Worm (Caenorhabditis elegans) whole organism, mixed stage, embryonic: ENCODE results near the gene skr-6.

Source experiments
- M03D4.4 ChIP-seq: sonication (generic microtip); optimal IDR thresholded peaks from 2 replicates; lab custom pipeline; 2017; ENCODE audit warnings: mild to moderate bottlenecking, missing genetic modification characterization, missing compliant biosample characterization
- bed-3 ChIP-seq: fragments of 200-800 bp; sonication (Bioruptor generic); optimal IDR thresholded peaks from 3 replicates; lab custom pipeline; 2018; ENCODE audit warnings: mild to moderate bottlenecking, missing genetic modification characterization, moderate library complexity, missing compliant biosample characterization
- blmp-1 ChIP-seq: fragments of 150-350 bp; optimal IDR thresholded peaks from 2 replicates; lab custom pipeline; 2014; ENCODE audit warnings: missing biosample characterization, missing genetic modification characterization
- ceh-39 ChIP-seq: fragments of 150-350 bp; optimal IDR thresholded peaks from 2 replicates; lab custom pipeline; 2014; ENCODE audit warnings: missing biosample characterization, missing genetic modification characterization
- ceh-43 ChIP-seq: fragments of 200-800 bp; sonication (Bioruptor generic); optimal IDR thresholded peaks from 2 replicates; lab custom pipeline; 2018; ENCODE audit warnings: mild to moderate bottlenecking, missing genetic modification characterization, moderate library complexity, missing compliant biosample characterization
- ceh-83 ChIP-seq: fragments of 200-800 bp; sonication (Bioruptor generic); optimal IDR thresholded peaks from 2 replicates; lab custom pipeline; 2018; ENCODE audit warnings: mild to moderate bottlenecking, missing genetic modification characterization, missing compliant biosample characterization
- cnd-1 ChIP-seq: fragments of 200-800 bp; sonication (Bioruptor generic); optimal IDR thresholded peaks from 2 replicates; lab custom pipeline; 2018; ENCODE audit warnings: mild to moderate bottlenecking, missing genetic modification characterization, missing compliant biosample characterization
- elt-1 ChIP-seq: sonication (generic microtip); optimal IDR thresholded peaks from 2 replicates; lab custom pipeline; 2017; ENCODE audit warnings: missing genetic modification characterization, mild to moderate bottlenecking, missing compliant biosample characterization, antibody characterized with exemption, moderate library complexity, borderline replicate concordance; ENCODE audit not compliant: insufficient read depth
- elt-3 ChIP-seq: fragments of 150-350 bp; optimal IDR thresholded peaks from 2 replicates; lab custom pipeline; 2014; ENCODE audit warnings: missing biosample characterization, missing genetic modification characterization
- flh-1 ChIP-seq: fragments of 200-800 bp; sonication (Bioruptor generic); optimal IDR thresholded peaks from 2 replicates; lab custom pipeline; 2018; ENCODE audit warnings: mild to moderate bottlenecking, missing genetic modification characterization, moderate library complexity, missing compliant biosample characterization
- ham-2 ChIP-seq: fragments of 200-800 bp; sonication (Bioruptor generic); optimal IDR thresholded peaks from 2 replicates; lab custom pipeline; 2018; ENCODE audit warnings: mild to moderate bottlenecking, missing genetic modification characterization, missing compliant biosample characterization
- hlh-1 ChIP-seq: fragments of 150-350 bp; optimal IDR thresholded peaks from 2 replicates; lab custom pipeline; 2014; ENCODE audit warnings: missing biosample characterization, missing genetic modification reagents, missing genetic modification characterization
- lin-13 ChIP-seq: fragments of 150-350 bp; optimal IDR thresholded peaks from 2 replicates; lab custom pipeline; 2014; ENCODE audit warnings: missing biosample characterization, missing genetic modification characterization
- lin-32 ChIP-seq: fragments of 200-800 bp; sonication (Bioruptor generic); optimal IDR thresholded peaks from 2 replicates; lab custom pipeline; 2018; ENCODE audit warnings: mild to moderate bottlenecking, missing genetic modification characterization, missing compliant biosample characterization
- lsy-2 ChIP-seq: fragments of 150-350 bp; optimal IDR thresholded peaks from 2 replicates; lab custom pipeline; 2014; ENCODE audit warnings: missing biosample characterization, missing genetic modification characterization
- mab-5 ChIP-seq: fragments of 150-350 bp; optimal IDR thresholded peaks from 2 replicates; lab custom pipeline; 2014; ENCODE audit warnings: missing biosample characterization, missing genetic modification characterization
- mep-1 ChIP-seq: fragments of 150-350 bp; optimal IDR thresholded peaks from 2 replicates; lab custom pipeline; 2017; ENCODE audit warnings: missing biosample characterization, missing genetic modification reagents, missing genetic modification characterization, inconsistent platforms
- mls-2 ChIP-seq: sonication (generic microtip); optimal IDR thresholded peaks from 2 replicates; lab custom pipeline; 2016; ENCODE audit warnings: mild to moderate bottlenecking, missing genetic modification characterization, moderate library complexity, missing compliant biosample characterization
- nhr-12 ChIP-seq: fragments of 150-350 bp; optimal IDR thresholded peaks from 2 replicates; lab custom pipeline; 2014; ENCODE audit warnings: missing biosample characterization, missing genetic modification characterization
- nhr-2 ChIP-seq: fragments of 150-350 bp; optimal IDR thresholded peaks from 2 replicates; lab custom pipeline; 2014; ENCODE audit warnings: missing biosample characterization, missing genetic modification characterization
- nhr-28 ChIP-seq: fragments of 150-350 bp; optimal IDR thresholded peaks from 2 replicates; lab custom pipeline; 2014; ENCODE audit warnings: missing biosample characterization, missing genetic modification characterization
- nhr-76 ChIP-seq: sonication (generic microtip); optimal IDR thresholded peaks from 2 replicates; lab custom pipeline; 2017; ENCODE audit warnings: missing biosample characterization, missing genetic modification characterization
- pha-4 ChIP-seq: fragments of 150-350 bp; optimal IDR thresholded peaks from 2 replicates; lab custom pipeline; 2018; ENCODE audit warnings: missing biosample characterization, missing genetic modification reagents, missing genetic modification characterization
- sem-2 ChIP-seq: fragments of 200-800 bp; sonication (Bioruptor generic); optimal IDR thresholded peaks from 2 replicates; lab custom pipeline; 2018; ENCODE audit warnings: mild to moderate bottlenecking, missing genetic modification characterization, missing compliant biosample characterization
- snpc-4 ChIP-seq: fragments of 150-350 bp; optimal IDR thresholded peaks from 2 replicates; lab custom pipeline; 2014; ENCODE audit warnings: missing biosample characterization, missing genetic modification characterization
- tbx-8 ChIP-seq: fragments of 200-800 bp; sonication (Bioruptor generic); optimal IDR thresholded peaks from 2 replicates; lab custom pipeline; 2018; ENCODE audit warnings: mild to moderate bottlenecking, missing genetic modification characterization, moderate library complexity, missing compliant biosample characterization
- unc-120 ChIP-seq: sonication (generic microtip); optimal IDR thresholded peaks from 2 replicates; lab custom pipeline; 2017; ENCODE audit warnings: missing genetic modification characterization, missing compliant biosample characterization; ENCODE audit not compliant: poor library complexity, severe bottlenecking
- unc-39 ChIP-seq: fragments of 150-350 bp; optimal IDR thresholded peaks from 2 replicates; lab custom pipeline; 2014; ENCODE audit warnings: missing biosample characterization, missing genetic modification characterization
- zip-8 ChIP-seq: fragments of 150-350 bp; optimal IDR thresholded peaks from 2 replicates; lab custom pipeline; 2014; ENCODE audit warnings: missing biosample characterization, missing genetic modification characterization
- ztf-11 ChIP-seq: fragments of 150-350 bp; optimal IDR thresholded peaks from 2 replicates; lab custom pipeline; 2014; ENCODE audit warnings: missing biosample characterization, missing genetic modification characterization

The skr-6 gene

ce11 chrV:18266238-18266637 lies 3.5 kb downstream of the skr-6 start, which contains the start of gene R10E8.6:
Gene R10E8.6 (minus strand): TSS chrV:18266391.
- no peak for TF ChIP-seq ceh-43 (GFP tag; lab: Kevin White, UChicago)
- TF ChIP-seq tbx-8 (GFP tag; lab: Kevin White, UChicago) = no peak
- TF ChIP-seq elt-3 (tag; lab: Kevin White, UChicago) = no peak
- TF ChIP-seq blmp-1 = no peak
- TF ChIP-seq ceh-83 (GFP tag; lab: Kevin White, UChicago) = no peak
- TF ChIP-seq pha-4 = no peak
- TF ChIP-seq flh-1 = no peak
- no peak for TF ChIP-seq ceh-39 (tag; lab: Kevin White, UChicago)
- no peak for TF ChIP-seq hlh-1 (tag; lab: Kevin White, UChicago)
- no peak for TF ChIP-seq zip-8 (tag; lab: Kevin White, UChicago)
- no peak for TF ChIP-seq elt-1
- no peak for TF ChIP-seq nhr-12 (tag; lab: Kevin White, UChicago)
- TF ChIP-seq lin-32 (GFP tag; lab: Kevin White, UChicago) = no peak
- TF ChIP-seq lsy-2 = no peak
- TF ChIP-seq unc-39 (tag; lab: Kevin White, UChicago) = no peak
- no peak for TF ChIP-seq unc-120 (tag; lab: Kevin White, UChicago)
- TF ChIP-seq nhr-28 (tag; lab: Kevin White, UChicago) = no peak
- no peak for TF ChIP-seq ham-2 (GFP tag; lab: Kevin White, UChicago)
- no peak for TF ChIP-seq lin-13
- no peak for TF ChIP-seq cnd-1 (tag; lab: Kevin White, UChicago)

ce11 chrV:18265514-18265913 lies 4.3 kb downstream of the skr-6 start:
- TF ChIP-seq bed-3 = no peak

- TF ChIP-seq snpc-4 (tag; lab: Kevin White, UChicago) (no peak), ztf-11 (tag; lab: Kevin White, UChicago) (no peak), flh-1 (no peak), mab-5 (tag; lab: Kevin White, UChicago) (no peak), zip-8 (tag; lab: Kevin White, UChicago) (no peak), mls-2 (tag; lab: Kevin White, UChicago) (no peak), unc-39 (tag; lab: Kevin White, UChicago) (no peak), nhr-2 (tag; lab: Kevin White, UChicago) (no peak), lsy-2 (no peak), tbx-8 (GFP tag; lab: Kevin White, UChicago) (no peak)
- TF ChIP-seq, all 35 proteins: peak for 0
These were observed 15.3 kb downstream of the skr-6 start, which contains the start of gene R10E8.5 for ce11 chrV:18254483-18254882. Gene R10E8.5 (plus strand): TSS chrV:18254783.

- TF ChIP-seq cnd-1 (tag; lab: Kevin White, UChicago) (no peak), lin-13 (no peak), elt-1 (no peak)
These were observed 16.3 kb downstream of the skr-6 start, which contains the start of gene R10E8.2 for ce11 chrV:18253494-18253893. Gene R10E8.2 (plus strand): TSS chrV:18253794.

ce11 chrV:18252239-18252638 lies 17.5 kb downstream of the skr-6 start, which contains the start of gene R10E8.1:
Gene R10E8.1 (minus strand): TSS chrV:18252416.
- TF ChIP-seq snpc-4 (tag; lab: Kevin White, UChicago) (no peak), mls-2 (tag; lab: Kevin White, UChicago) (no peak), tbx-8 (GFP tag; lab: Kevin White, UChicago) (no peak), blmp-1 (no peak), cnd-1 (tag; lab: Kevin White, UChicago) (no peak), nhr-28 (tag; lab: Kevin White, UChicago) (no peak), lin-32 (GFP tag; lab: Kevin White, UChicago) (no peak), zip-8 (tag; lab: Kevin White, UChicago) (no peak), ham-2 (GFP tag; lab: Kevin White, UChicago) (no peak), ceh-43 (GFP tag; lab: Kevin White, UChicago) (no peak), lsy-2 (no peak), mep-1 (tag; lab: Kevin White, UChicago) (no peak), ceh-39 (tag; lab: Kevin White, UChicago) (no peak), ztf-11 (tag; lab: Kevin White, UChicago) (no peak), nhr-76 (tag; lab: Kevin White, UChicago) (no peak), M03D4.4 (tag; lab: Kevin White, UChicago) (no peak), unc-120 (tag; lab: Kevin White, UChicago) (no peak), sem-2 (GFP tag; lab: Kevin White, UChicago) (no peak)
